Worm (Caenorhabditis elegans) whole organism, midembryonic: ENCODE results near the gene ZK643.5.

Source experiments
- T22C8.4 ChIP-seq: fragments of 200-800 bp; sonication (Bioruptor generic); IDR thresholded peaks from 2 replicates; pipeline ENCODE4 v1.3.6; 2022; ENCODE audit warnings: missing genetic modification characterization, missing compliant biosample characterization
- cog-1 ChIP-seq: sonication (generic microtip); optimal IDR thresholded peaks from 2 replicates; lab custom pipeline; 2016; ENCODE audit warnings: missing genetic modification characterization, missing compliant biosample characterization
- flt-1 ChIP-seq: fragments of 200-800 bp; sonication (Bioruptor generic); IDR thresholded peaks from 2 replicates; pipeline ENCODE4 v1.3.6; 2022; ENCODE audit warnings: missing genetic modification characterization, missing compliant biosample characterization
- klf-2 ChIP-seq: fragments of 200-800 bp; sonication (Bioruptor generic); conservative IDR thresholded peaks from 2 replicates; pipeline ENCODE4 v1.3.6; 2022; ENCODE audit warnings: missing genetic modification reagents, missing genetic modification characterization, missing compliant biosample characterization
- med-1 ChIP-seq: sonication (generic microtip); optimal IDR thresholded peaks from 2 replicates; lab custom pipeline; 2017; ENCODE audit warnings: missing genetic modification characterization, mild to moderate bottlenecking, missing compliant biosample characterization, antibody characterized with exemption, missing genetic modification reagents; ENCODE audit not compliant: insufficient read depth
- ref-1 ChIP-seq: fragments of 200-800 bp; sonication (Bioruptor generic); conservative IDR thresholded peaks from 2 replicates; pipeline ENCODE4 v1.3.6; 2022; ENCODE audit warnings: missing genetic modification reagents, missing genetic modification characterization, missing compliant biosample characterization
- tab-1 ChIP-seq: fragments of 200-800 bp; sonication (Bioruptor generic); IDR thresholded peaks from 2 replicates; pipeline ENCODE4 v1.3.6; 2022; ENCODE audit warnings: missing genetic modification characterization, missing compliant biosample characterization
- ztf-23 ChIP-seq: fragments of 200-800 bp; sonication (Bioruptor generic); IDR thresholded peaks from 2 replicates; pipeline ENCODE4 v1.3.6; 2022; ENCODE audit warnings: missing genetic modification reagents, missing genetic modification characterization, missing compliant biosample characterization
- ztf-29 ChIP-seq: fragments of 200-800 bp; sonication (Bioruptor generic); IDR thresholded peaks from 2 replicates; pipeline ENCODE4 v1.3.6; 2022; ENCODE audit warnings: missing genetic modification reagents, missing genetic modification characterization, missing compliant biosample characterization

ZK643.5 gene

ce11 chrIII:8911598-8912194, 44.3 kb downstream of the ZK643.5 start, which contains the start of gene tpk-1:
Gene tpk-1, plus strand, starts transcription at chrIII:8912144.
- no peak for TF ChIP-seq ref-1 (GFP tag; lab: Robert Waterston, UW)
- no peak for TF ChIP-seq med-1 (GFP tag; lab: Kevin White, UChicago)
- no peak for TF ChIP-seq ztf-29 (GFP tag; lab: Robert Waterston, UW)
- no peak for TF ChIP-seq ztf-23 (GFP tag; lab: Robert Waterston, UW)
- no peak for TF ChIP-seq T22C8.4 (GFP tag; lab: Robert Waterston, UW)
- TF ChIP-seq flt-1 (GFP tag; lab: Robert Waterston, UW), result no peak
- TF ChIP-seq cog-1 (tag; lab: Kevin White, UChicago), result no peak

- no peak for TF ChIP-seq ztf-23 (GFP tag; lab: Robert Waterston, UW)
- TF ChIP-seq ref-1 (GFP tag; lab: Robert Waterston, UW), result no peak
- no peak for TF ChIP-seq flt-1 (GFP tag; lab: Robert Waterston, UW)
- no peak for TF ChIP-seq tab-1 (GFP tag; lab: Robert Waterston, UW)
- TF ChIP-seq med-1 (GFP tag; lab: Kevin White, UChicago), result no peak
- no peak for TF ChIP-seq T22C8.4 (GFP tag; lab: Robert Waterston, UW)
- no peak for TF ChIP-seq cog-1 (tag; lab: Kevin White, UChicago)
- TF ChIP-seq ztf-29 (GFP tag; lab: Robert Waterston, UW), result no peak
- no peak for TF ChIP-seq klf-2
These were observed 45.9 kb downstream of the ZK643.5 start for ce11 chrIII:8910139-8910538.

ce11 chrIII:8904914-8905665, 50.9 kb downstream of the ZK643.5 start, which contains the start of gene unc-32:
Gene unc-32, plus strand, starts transcription at chrIII:8905615.
- TF ChIP-seq ref-1 (GFP tag; lab: Robert Waterston, UW), result no peak
- no peak for TF ChIP-seq T22C8.4 (GFP tag; lab: Robert Waterston, UW)
- TF ChIP-seq cog-1 (tag; lab: Kevin White, UChicago), result no peak
- TF ChIP-seq klf-2, result no peak
- no peak for TF ChIP-seq ztf-29 (GFP tag; lab: Robert Waterston, UW)
- no peak for TF ChIP-seq tab-1 (GFP tag; lab: Robert Waterston, UW)
- no peak for TF ChIP-seq med-1 (GFP tag; lab: Kevin White, UChicago)
- no peak for TF ChIP-seq flt-1 (GFP tag; lab: Robert Waterston, UW)
- no peak for TF ChIP-seq ztf-23 (GFP tag; lab: Robert Waterston, UW)

ce11 chrIII:8904044-8904443, 52.0 kb downstream of the ZK643.5 start, which contains the start of gene lin-9:
Gene lin-9, minus strand, starts transcription at chrIII:8904131.
- TF ChIP-seq ztf-23 (GFP tag; lab: Robert Waterston, UW) (peak; percentile 74; the same call in 1 of the 2 replicates), klf-2 (no peak), flt-1 (GFP tag; lab: Robert Waterston, UW) (peak; percentile 32; the same call in 1 of the 2 replicates), ref-1 (GFP tag; lab: Robert Waterston, UW) (no peak), cog-1 (tag; lab: Kevin White, UChicago) (peak; percentile 29), ztf-29 (GFP tag; lab: Robert Waterston, UW) (peak; percentile 39; the same call in 1 of the 2 replicates)

ce11 chrIII:8903263-8903662, 52.7 kb downstream of the ZK643.5 start:
- TF ChIP-seq klf-2 (no peak), flt-1 (GFP tag; lab: Robert Waterston, UW) (no peak), ref-1 (GFP tag; lab: Robert Waterston, UW) (no peak), tab-1 (GFP tag; lab: Robert Waterston, UW) (no peak), T22C8.4 (GFP tag; lab: Robert Waterston, UW) (no peak), cog-1 (tag; lab: Kevin White, UChicago) (no peak), med-1 (GFP tag; lab: Kevin White, UChicago) (no peak), ztf-29 (GFP tag; lab: Robert Waterston, UW) (no peak), ztf-23 (GFP tag; lab: Robert Waterston, UW) (no peak)
